Fruit fly (Drosophila melanogaster) whole organism, embryonic: ENCODE measurements around the gene CG9393.

Experiments
- Atf3 ChIP-seq: fragments of 200-800 bp; sonication (Bioruptor generic); optimal IDR thresholded peaks from 3 replicates; lab custom pipeline; 2016; ENCODE audit warnings: missing biosample characterization, missing genetic modification characterization
- Bdp1 ChIP-seq: fragments of 200-800 bp; sonication (Bioruptor generic); optimal IDR thresholded peaks from 3 replicates; lab custom pipeline; 2016; ENCODE audit warnings: missing biosample characterization, missing genetic modification characterization
- CG10147 ChIP-seq: fragments of 200-800 bp; sonication (Bioruptor generic); optimal IDR thresholded peaks from 2 replicates; lab custom pipeline; 2019; ENCODE audit warnings: missing biosample characterization, mild to moderate bottlenecking, missing genetic modification characterization, moderate library complexity
- CG11085 ChIP-seq: fragments of 200-800 bp; sonication (Bioruptor generic); IDR thresholded peaks from 2 replicates; pipeline ENCODE4 v1.3.6; 2022; ENCODE audit warnings: missing biosample characterization, missing genetic modification characterization
- CG12071 ChIP-seq: fragments of 200-800 bp; sonication (Bioruptor generic); optimal IDR thresholded peaks from 3 replicates; lab custom pipeline; 2018; ENCODE audit warnings: missing biosample characterization, mild to moderate bottlenecking, missing genetic modification characterization
- CG12299 ChIP-seq: fragments of 200-800 bp; sonication (Bioruptor generic); optimal IDR thresholded peaks from 2 replicates; lab custom pipeline; 2018; ENCODE audit warnings: missing biosample characterization, mild to moderate bottlenecking, missing genetic modification characterization
- CG1233 ChIP-seq: fragments of 200-800 bp; sonication (Bioruptor generic); optimal IDR thresholded peaks from 4 replicates; lab custom pipeline; 2018; ENCODE audit warnings: missing biosample characterization, mild to moderate bottlenecking, missing genetic modification characterization
- CG12744 ChIP-seq: fragments of 200-800 bp; sonication (Bioruptor generic); optimal IDR thresholded peaks from 2 replicates; lab custom pipeline; 2016; ENCODE audit warnings: missing biosample characterization, missing genetic modification characterization
- CG14860 ChIP-seq: fragments of 200-800 bp; sonication (Bioruptor generic); IDR thresholded peaks from 3 replicates; pipeline ENCODE4 v1.3.6; 2022; ENCODE audit warnings: missing biosample characterization, missing genetic modification characterization; ENCODE audit not compliant: partially characterized antibody
- CG15011 ChIP-seq: fragments of 200-800 bp; sonication (Bioruptor generic); optimal IDR thresholded peaks from 3 replicates; lab custom pipeline; 2018; ENCODE audit warnings: missing biosample characterization, mild to moderate bottlenecking, missing genetic modification characterization
- CG16863 ChIP-seq: fragments of 200-800 bp; sonication (Bioruptor generic); optimal IDR thresholded peaks from 3 replicates; lab custom pipeline; 2016; ENCODE audit warnings: missing biosample characterization, missing genetic modification characterization
- CG17612 ChIP-seq: fragments of 200-800 bp; sonication (Bioruptor generic); IDR thresholded peaks from 2 replicates; pipeline ENCODE4 v1.3.6; 2022; ENCODE audit warnings: missing biosample characterization, missing genetic modification characterization
- CG2875 ChIP-seq: fragments of 200-800 bp; sonication (Bioruptor generic); optimal IDR thresholded peaks from 2 replicates; lab custom pipeline; 2017; ENCODE audit warnings: missing biosample characterization, mild to moderate bottlenecking, missing genetic modification characterization, missing genetic modification reagents
- CG31388 ChIP-seq: fragments of 200-800 bp; sonication (Bioruptor generic); optimal IDR thresholded peaks from 2 replicates; lab custom pipeline; 2016; ENCODE audit warnings: missing biosample characterization, missing genetic modification characterization
- CG31441 ChIP-seq: fragments of 200-800 bp; sonication (Bioruptor generic); IDR thresholded peaks from 2 replicates; pipeline ENCODE4 v1.3.6; 2022; ENCODE audit warnings: missing biosample characterization, missing genetic modification characterization
- CG32532 ChIP-seq: fragments of 200-800 bp; sonication (Bioruptor generic); IDR thresholded peaks from 2 replicates; pipeline ENCODE4 v1.3.6; 2022; ENCODE audit warnings: missing biosample characterization, missing genetic modification characterization
- CG32767 ChIP-seq: fragments of 200-800 bp; sonication (Bioruptor generic); IDR thresholded peaks from 2 replicates; pipeline ENCODE4 v1.3.6; 2022; ENCODE audit warnings: missing biosample characterization, missing genetic modification characterization
- CG3281 ChIP-seq: fragments of 200-800 bp; sonication (Bioruptor generic); optimal IDR thresholded peaks from 3 replicates; lab custom pipeline; 2017; ENCODE audit warnings: missing biosample characterization, mild to moderate bottlenecking, missing genetic modification characterization
- CG34422 ChIP-seq: fragments of 200-800 bp; sonication (Bioruptor generic); IDR thresholded peaks from 3 replicates; pipeline ENCODE4 v1.3.6; 2022; ENCODE audit warnings: missing biosample characterization, missing genetic modification characterization
- CG7839 ChIP-seq: fragments of 200-800 bp; sonication (Bioruptor generic); optimal IDR thresholded peaks from 3 replicates; lab custom pipeline; 2018; ENCODE audit warnings: missing biosample characterization, mild to moderate bottlenecking, missing genetic modification characterization, moderate library complexity
- CG7928 ChIP-seq: fragments of 200-800 bp; sonication (Bioruptor generic); optimal IDR thresholded peaks from 2 replicates; lab custom pipeline; 2017; ENCODE audit warnings: missing biosample characterization, mild to moderate bottlenecking, missing genetic modification characterization
- CG8388 ChIP-seq: fragments of 200-800 bp; sonication (Bioruptor generic); optimal IDR thresholded peaks from 2 replicates; lab custom pipeline; 2019; ENCODE audit warnings: missing biosample characterization, mild to moderate bottlenecking, missing genetic modification characterization, moderate library complexity
- CHES-1-like ChIP-seq: fragments of 200-800 bp; sonication (Bioruptor generic); optimal IDR thresholded peaks from 2 replicates; lab custom pipeline; 2016; ENCODE audit warnings: missing biosample characterization, missing genetic modification characterization
- Eip74EF ChIP-seq, 2 experiments: fragments of 200-800 bp in 1 of 2; fragments of >200 bp in 1 of 2; sonication (Bioruptor generic) in 1 of 2; optimal IDR thresholded peaks; 2 replicates each; lab custom pipeline; 2017 to 2019; ENCODE audit warnings: missing biosample characterization in 2 of 2, missing genetic modification characterization in 2 of 2, mild to moderate bottlenecking in 1 of 2, moderate library complexity in 1 of 2
- Fer1 ChIP-seq: fragments of 200-800 bp; sonication (Bioruptor generic); optimal IDR thresholded peaks from 2 replicates; lab custom pipeline; 2017; ENCODE audit warnings: missing biosample characterization, mild to moderate bottlenecking, missing genetic modification characterization
- Hsf ChIP-seq: fragments of 200-800 bp; sonication (Bioruptor generic); optimal IDR thresholded peaks from 3 replicates; lab custom pipeline; 2016; ENCODE audit warnings: missing biosample characterization, missing genetic modification characterization
- NC2β ChIP-seq: fragments of 200-800 bp; sonication (Bioruptor generic); optimal IDR thresholded peaks from 2 replicates; lab custom pipeline; 2016; ENCODE audit warnings: missing biosample characterization, missing genetic modification characterization
- Nf-YA ChIP-seq: fragments of 200-800 bp; sonication (Bioruptor generic); IDR thresholded peaks from 2 replicates; pipeline ENCODE4 v1.3.6; 2022; ENCODE audit warnings: missing biosample characterization, missing genetic modification characterization
- Oli ChIP-seq: fragments of 200-800 bp; sonication (Bioruptor generic); optimal IDR thresholded peaks from 2 replicates; lab custom pipeline; 2018; ENCODE audit warnings: missing biosample characterization, mild to moderate bottlenecking, missing genetic modification characterization, moderate library complexity
- Ptx1 ChIP-seq: fragments of 200-800 bp; sonication (Bioruptor generic); IDR thresholded peaks from 2 replicates; pipeline ENCODE4 v1.3.6; 2022; ENCODE audit warnings: missing biosample characterization, missing genetic modification characterization
- Trl ChIP-seq, 3 experiments: fragments of >200 bp in 2 of 3; fragments of 200-800 bp in 1 of 3; sonication (Bioruptor generic) in 1 of 3; optimal IDR thresholded peaks; 2 replicates in 1 of 3; 3 replicates in 2 of 3; lab custom pipeline; 2016 to 2017; ENCODE audit warnings: missing biosample characterization in 1 of 3, missing genetic modification characterization in 1 of 3
- ac ChIP-seq: fragments of 200-800 bp; sonication (Bioruptor generic); optimal IDR thresholded peaks from 3 replicates; lab custom pipeline; 2017; ENCODE audit warnings: missing biosample characterization, mild to moderate bottlenecking, missing genetic modification characterization
- aop ChIP-seq: fragments of 200-800 bp; sonication (Bioruptor generic); IDR thresholded peaks from 2 replicates; pipeline ENCODE4 v1.3.6; 2022; ENCODE audit warnings: missing biosample characterization, missing genetic modification characterization
- ap ChIP-seq: fragments of 200-800 bp; sonication (Bioruptor generic); IDR thresholded peaks from 2 replicates; pipeline ENCODE4 v1.3.6; 2022; ENCODE audit warnings: missing biosample characterization, missing genetic modification characterization
- az2 ChIP-seq: fragments of 200-800 bp; sonication (Bioruptor generic); optimal IDR thresholded peaks from 3 replicates; lab custom pipeline; 2016; ENCODE audit warnings: missing biosample characterization, missing genetic modification characterization
- chn ChIP-seq: fragments of 200-800 bp; sonication (Bioruptor generic); optimal IDR thresholded peaks from 2 replicates; lab custom pipeline; 2016; ENCODE audit warnings: missing biosample characterization, missing genetic modification characterization
- da ChIP-seq: fragments of 200-800 bp; sonication (Bioruptor generic); optimal IDR thresholded peaks from 2 replicates; lab custom pipeline; 2016; ENCODE audit warnings: missing biosample characterization, missing genetic modification characterization
- dati ChIP-seq: fragments of 200-800 bp; sonication (Bioruptor generic); IDR thresholded peaks from 2 replicates; pipeline ENCODE4 v1.3.6; 2022; ENCODE audit warnings: missing biosample characterization, missing genetic modification characterization
- eve ChIP-seq, 2 experiments: fragments of >200 bp; optimal IDR thresholded peaks; 2 replicates each; lab custom pipeline; 2017; ENCODE audit warnings: missing biosample characterization in 2 of 2, missing genetic modification characterization in 2 of 2
- ewg ChIP-seq: fragments of 200-800 bp; sonication (Bioruptor generic); optimal IDR thresholded peaks from 3 replicates; lab custom pipeline; 2017; ENCODE audit warnings: mild to moderate bottlenecking, missing biosample characterization, missing genetic modification reagents, missing genetic modification characterization
- gro ChIP-seq: fragments of 200-800 bp; sonication (Bioruptor generic); optimal IDR thresholded peaks from 2 replicates; lab custom pipeline; 2016; ENCODE audit warnings: missing biosample characterization, missing genetic modification characterization
- ind ChIP-seq: fragments of 200-800 bp; sonication (Bioruptor generic); optimal IDR thresholded peaks from 3 replicates; lab custom pipeline; 2016; ENCODE audit warnings: missing biosample characterization, missing genetic modification characterization
- kay ChIP-seq: fragments of 200-800 bp; sonication (Bioruptor generic); optimal IDR thresholded peaks from 2 replicates; lab custom pipeline; 2016; ENCODE audit warnings: missing biosample characterization, missing genetic modification characterization
- ken ChIP-seq: fragments of 200-800 bp; sonication (Bioruptor generic); IDR thresholded peaks from 3 replicates; pipeline ENCODE4 v1.3.6; 2022; ENCODE audit warnings: missing biosample characterization, missing genetic modification characterization
- nmo ChIP-seq: fragments of 200-800 bp; sonication (Bioruptor generic); optimal IDR thresholded peaks from 2 replicates; lab custom pipeline; 2018; ENCODE audit warnings: missing biosample characterization, mild to moderate bottlenecking, missing genetic modification characterization, moderate library complexity
- onecut ChIP-seq: fragments of 200-800 bp; sonication (Bioruptor generic); IDR thresholded peaks from 2 replicates; pipeline ENCODE4 v1.3.6; 2022; ENCODE audit warnings: missing biosample characterization, missing genetic modification characterization
- org-1 ChIP-seq: fragments of 200-800 bp; sonication (Bioruptor generic); optimal IDR thresholded peaks from 2 replicates; lab custom pipeline; 2017; ENCODE audit warnings: missing biosample characterization, missing genetic modification characterization
- pb ChIP-seq: fragments of 200-800 bp; sonication (Bioruptor generic); optimal IDR thresholded peaks from 3 replicates; lab custom pipeline; 2016; ENCODE audit warnings: missing biosample characterization, missing genetic modification characterization
- seq ChIP-seq: fragments of 200-800 bp; sonication (Bioruptor generic); IDR thresholded peaks from 2 replicates; pipeline ENCODE4 v1.3.6; 2022; ENCODE audit warnings: missing biosample characterization, missing genetic modification characterization
- stwl ChIP-seq: fragments of 200-800 bp; sonication (Bioruptor generic); optimal IDR thresholded peaks from 3 replicates; lab custom pipeline; 2018; ENCODE audit warnings: missing biosample characterization, mild to moderate bottlenecking, missing genetic modification characterization, moderate library complexity

CG9393 gene

dm6 chr3R:9613124-9613523 lies 49.7 kb upstream of the CG9393 start:
- TF ChIP-seq ap (GFP tag; lab: Robert Waterston, UW): peak; percentile 46; the same call in 1 of the 2 replicates
- peak; percentile 49 for TF ChIP-seq ind (GFP tag; lab: Kevin White, UChicago)
- no peak for TF ChIP-seq chn (GFP tag; lab: Kevin White, UChicago)
- TF ChIP-seq CG32767 (GFP tag; lab: Robert Waterston, UW): peak; percentile 53; the same call in 1 of the 2 replicates
- TF ChIP-seq CG3281: peak; percentile 76
- TF ChIP-seq CG31441 (GFP tag; lab: Robert Waterston, UW): peak; percentile 70
- TF ChIP-seq aop: no peak
- peak; percentile 12 for TF ChIP-seq CG12744
- TF ChIP-seq Atf3 (GFP tag; lab: Kevin White, UChicago): peak; percentile 21
- peak; percentile 22 for TF ChIP-seq pb
- 0 out of 3 replicates have a peak, but pooled peaks have one; percentile 25 for TF ChIP-seq CG34422
- TF ChIP-seq CG1233 (GFP tag; lab: Kevin White, UChicago): peak; percentile 48
- peak; percentile 80 for TF ChIP-seq Fer1 (GFP tag; lab: Kevin White, UChicago)
- TF ChIP-seq Hsf (GFP tag; lab: Kevin White, UChicago): peak; percentile 56
- peak; percentile 53 for TF ChIP-seq org-1
- no peak for TF ChIP-seq ac (GFP tag; lab: Kevin White, UChicago)
- TF ChIP-seq CG12299 (tag; lab: Kevin White, UChicago): no peak
- peak; percentile 13 for TF ChIP-seq CG31388 (GFP tag; lab: Kevin White, UChicago)
- TF ChIP-seq az2 (GFP tag; lab: Kevin White, UChicago): peak; percentile 47
- TF ChIP-seq gro (GFP tag; lab: Kevin White, UChicago): peak; percentile 16
- 0 out of 2 replicates have a peak, but pooled peaks have one; percentile 32 for TF ChIP-seq CG11085
- TF ChIP-seq seq (GFP tag; lab: Robert Waterston, UW): peak; percentile 69
- no peak for TF ChIP-seq Trl (optimal IDR thresholded peaks at IDR 0.05; lab: Kevin White, UChicago)
- peak; percentile 61 for TF ChIP-seq Trl (GFP tag; optimal IDR thresholded peaks at IDR 0.05; lab: Kevin White, UChicago)
- no peak for TF ChIP-seq Eip74EF (GFP tag; optimal IDR thresholded peaks at IDR 0.05; lab: Kevin White, UChicago)
- TF ChIP-seq CG8388 (GFP tag; lab: Kevin White, UChicago): peak; percentile 32
- peak; percentile 67 for TF ChIP-seq CG12071 (GFP tag; lab: Kevin White, UChicago)
- peak; percentile 69 for TF ChIP-seq CG7839
- TF ChIP-seq CG32532 (GFP tag; lab: Robert Waterston, UW): peak; percentile 45; the same call in 1 of the 2 replicates
- peak; percentile 65 for TF ChIP-seq CG10147 (GFP tag; lab: Kevin White, UChicago)
- peak; percentile 44; the same call in 1 of the 2 replicates for TF ChIP-seq Nf-YA (GFP tag; lab: Robert Waterston, UW)
- peak; percentile 16 for TF ChIP-seq CG15011
- no peak for TF ChIP-seq da (GFP tag; lab: Kevin White, UChicago)
- TF ChIP-seq CG17612: 0 out of 2 replicates have a peak, but pooled peaks have one; percentile 8
- peak; percentile 36 for TF ChIP-seq kay (GFP tag; lab: Kevin White, UChicago)
- TF ChIP-seq stwl: no peak
- TF ChIP-seq nmo (GFP tag; lab: Kevin White, UChicago): peak; percentile 38
- 0 out of 3 replicates have a peak, but pooled peaks have one; percentile 5 for TF ChIP-seq ken (GFP tag; lab: Robert Waterston, UW)
- peak; percentile 27 for TF ChIP-seq CHES-1-like
- peak; percentile 70 for TF ChIP-seq Ptx1
- TF ChIP-seq CG2875 (GFP tag; lab: Kevin White, UChicago): peak; percentile 24
- TF ChIP-seq CG14860: no peak
- TF ChIP-seq CG16863 (GFP tag; lab: Kevin White, UChicago): peak; percentile 36
- TF ChIP-seq Oli (tag; lab: Kevin White, UChicago): peak; percentile 63
- TF ChIP-seq dati (GFP tag; lab: Robert Waterston, UW): no peak
- peak; percentile 14 for TF ChIP-seq NC2β (GFP tag; lab: Kevin White, UChicago)
- TF ChIP-seq ewg (GFP tag; lab: Kevin White, UChicago): peak; percentile 65
- TF ChIP-seq CG7928 (GFP tag; lab: Kevin White, UChicago): peak; percentile 12
- TF ChIP-seq Bdp1 (GFP tag; lab: Kevin White, UChicago): peak; percentile 31
- peak; percentile 20; the same call in 1 of the 2 replicates for TF ChIP-seq onecut
- TF ChIP-seq eve (GFP tag; optimal IDR thresholded peaks at IDR 0.05; lab: Kevin White, UChicago): peak in 1 of 2 experiments; percentile 56
